Fruit fly (Drosophila melanogaster) whole organism, embryonic: ENCODE results near the gene Atg13.

Source experiments
- Abd-B ChIP-seq: fragments of 200-800 bp; sonication (Bioruptor generic); optimal IDR thresholded peaks from 2 replicates; lab custom pipeline; 2018; ENCODE audit warnings: missing biosample characterization, mild to moderate bottlenecking, missing genetic modification characterization, moderate library complexity
- Aef1 ChIP-seq: fragments of 200-800 bp; sonication (Bioruptor generic); IDR thresholded peaks from 3 replicates; pipeline ENCODE4 v1.3.6; 2022; ENCODE audit warnings: missing biosample characterization, missing genetic modification characterization
- B-H2 ChIP-seq: fragments of 200-800 bp; sonication (Bioruptor generic); optimal IDR thresholded peaks from 2 replicates; lab custom pipeline; 2018; ENCODE audit warnings: missing biosample characterization, mild to moderate bottlenecking, missing genetic modification characterization
- Bgb ChIP-seq: fragments of 200-800 bp; sonication (Bioruptor generic); IDR thresholded peaks from 2 replicates; pipeline ENCODE4 v1.3.6; 2022; ENCODE audit warnings: missing biosample characterization, missing genetic modification characterization; ENCODE audit not compliant: partially characterized antibody
- CG10366 ChIP-seq: fragments of 200-800 bp; sonication (Bioruptor generic); IDR thresholded peaks from 2 replicates; pipeline ENCODE4 v1.3.6; 2022; ENCODE audit warnings: missing biosample characterization, missing genetic modification characterization
- CG10565 ChIP-seq: fragments of 200-800 bp; sonication (Bioruptor generic); optimal IDR thresholded peaks from 3 replicates; lab custom pipeline; 2016; ENCODE audit warnings: missing biosample characterization, mild to moderate bottlenecking, missing genetic modification characterization
- CG12769 ChIP-seq: fragments of 200-800 bp; sonication (Bioruptor generic); optimal IDR thresholded peaks from 2 replicates; lab custom pipeline; 2019; ENCODE audit warnings: missing biosample characterization, mild to moderate bottlenecking, missing genetic modification characterization, moderate library complexity
- CG1603 ChIP-seq: fragments of 200-800 bp; sonication (Bioruptor generic); optimal IDR thresholded peaks from 2 replicates; lab custom pipeline; 2019; ENCODE audit warnings: missing biosample characterization, mild to moderate bottlenecking, missing genetic modification characterization, moderate library complexity
- CG17385 ChIP-seq: fragments of 200-800 bp; sonication (Bioruptor generic); optimal IDR thresholded peaks from 3 replicates; lab custom pipeline; 2018; ENCODE audit warnings: missing biosample characterization, mild to moderate bottlenecking, missing genetic modification characterization
- CG18764 ChIP-seq: fragments of 200-800 bp; sonication (Bioruptor generic); optimal IDR thresholded peaks from 3 replicates; lab custom pipeline; 2016; ENCODE audit warnings: missing biosample characterization, missing genetic modification characterization
- CG2199 ChIP-seq: fragments of 200-800 bp; sonication (Bioruptor generic); IDR thresholded peaks from 3 replicates; pipeline ENCODE4 v1.3.6; 2022; ENCODE audit warnings: missing biosample characterization, missing genetic modification characterization
- CG30020 ChIP-seq: fragments of 200-800 bp; optimal IDR thresholded peaks from 2 replicates; lab custom pipeline; 2019; ENCODE audit warnings: missing biosample characterization, mild to moderate bottlenecking, missing genetic modification characterization, moderate library complexity
- CG3065 ChIP-seq: fragments of 200-800 bp; sonication (Bioruptor generic); optimal IDR thresholded peaks from 2 replicates; lab custom pipeline; 2016; ENCODE audit warnings: missing biosample characterization, missing genetic modification characterization
- CG6683 ChIP-seq: fragments of 200-800 bp; sonication (Bioruptor generic); optimal IDR thresholded peaks from 2 replicates; lab custom pipeline; 2017; ENCODE audit warnings: missing biosample characterization, mild to moderate bottlenecking, missing genetic modification characterization, missing genetic modification reagents
- CG6689 ChIP-seq: fragments of 200-800 bp; sonication (Bioruptor generic); IDR thresholded peaks from 2 replicates; pipeline ENCODE4 v1.3.6; 2022; ENCODE audit warnings: missing biosample characterization, missing genetic modification characterization
- CG6854 ChIP-seq: fragments of 200-800 bp; sonication (Bioruptor generic); optimal IDR thresholded peaks from 3 replicates; lab custom pipeline; 2017; ENCODE audit warnings: missing biosample characterization, mild to moderate bottlenecking, missing genetic modification characterization
- CG7271 ChIP-seq: fragments of 200-800 bp; sonication (Bioruptor generic); optimal IDR thresholded peaks from 2 replicates; lab custom pipeline; 2018; ENCODE audit warnings: missing biosample characterization, mild to moderate bottlenecking, missing genetic modification characterization, moderate library complexity
- CG8281 ChIP-seq: fragments of 200-800 bp; sonication (Bioruptor generic); optimal IDR thresholded peaks from 2 replicates; lab custom pipeline; 2018; ENCODE audit warnings: missing biosample characterization, mild to moderate bottlenecking, missing genetic modification characterization, moderate library complexity
- Camta ChIP-seq: fragments of 200-800 bp; sonication (Bioruptor generic); optimal IDR thresholded peaks from 2 replicates; lab custom pipeline; 2016; ENCODE audit warnings: missing biosample characterization, missing genetic modification characterization
- CoRest ChIP-seq: fragments of 200-800 bp; sonication (Bioruptor generic); optimal IDR thresholded peaks from 3 replicates; lab custom pipeline; 2018; ENCODE audit warnings: missing biosample characterization, mild to moderate bottlenecking, missing genetic modification characterization, moderate library complexity
- Dbx ChIP-seq: fragments of 200-800 bp; sonication (Bioruptor generic); IDR thresholded peaks from 3 replicates; pipeline ENCODE4 v1.3.6; 2022; ENCODE audit warnings: missing biosample characterization, missing genetic modification characterization
- Dek ChIP-seq: fragments of 200-800 bp; sonication (Bioruptor generic); optimal IDR thresholded peaks from 3 replicates; lab custom pipeline; 2019; ENCODE audit warnings: missing biosample characterization, mild to moderate bottlenecking, missing genetic modification characterization, moderate library complexity
- Dll ChIP-seq: fragments of 200-800 bp; sonication (Bioruptor generic); IDR thresholded peaks from 4 replicates; pipeline ENCODE4 v1.3.6; 2022; ENCODE audit warnings: missing biosample characterization, missing genetic modification characterization; ENCODE audit not compliant: partially characterized antibody
- Dp ChIP-seq: fragments of 200-800 bp; sonication (Bioruptor generic); optimal IDR thresholded peaks from 2 replicates; lab custom pipeline; 2018; ENCODE audit warnings: missing biosample characterization, mild to moderate bottlenecking, missing genetic modification characterization, moderate library complexity
- HHEX ChIP-seq: fragments of 200-800 bp; sonication (Bioruptor generic); optimal IDR thresholded peaks from 3 replicates; lab custom pipeline; 2017; ENCODE audit warnings: missing biosample characterization, mild to moderate bottlenecking, missing genetic modification characterization, missing genetic modification reagents
- HLH4C ChIP-seq: fragments of 200-800 bp; sonication (Bioruptor generic); IDR thresholded peaks from 3 replicates; pipeline ENCODE4 v1.3.6; 2022; ENCODE audit warnings: missing biosample characterization, missing genetic modification characterization; ENCODE audit not compliant: partially characterized antibody
- Lhr ChIP-seq: fragments of 200-800 bp; sonication (Bioruptor generic); optimal IDR thresholded peaks from 3 replicates; lab custom pipeline; 2017; ENCODE audit warnings: mild to moderate bottlenecking, missing biosample characterization, missing genetic modification reagents, missing genetic modification characterization
- Max ChIP-seq: fragments of 200-800 bp; sonication (Bioruptor generic); optimal IDR thresholded peaks from 2 replicates; lab custom pipeline; 2016; ENCODE audit warnings: missing biosample characterization, mild to moderate bottlenecking, missing genetic modification characterization
- Optix ChIP-seq: fragments of 200-800 bp; sonication (Bioruptor generic); IDR thresholded peaks from 3 replicates; pipeline ENCODE4 v1.3.6; 2022; ENCODE audit warnings: missing biosample characterization, missing genetic modification characterization
- Ravus ChIP-seq: fragments of 200-800 bp; sonication (Bioruptor generic); IDR thresholded peaks from 2 replicates; pipeline ENCODE4 v1.3.6; 2022; ENCODE audit warnings: missing biosample characterization, missing genetic modification characterization
- Scr ChIP-seq: fragments of 200-800 bp; sonication (Bioruptor generic); IDR thresholded peaks from 2 replicates; pipeline ENCODE4 v1.3.6; 2022; ENCODE audit warnings: missing biosample characterization, missing genetic modification characterization; ENCODE audit not compliant: partially characterized antibody
- Sin3A ChIP-seq: fragments of >200 bp; optimal IDR thresholded peaks from 2 replicates; lab custom pipeline; 2018
- amos ChIP-seq: fragments of 200-800 bp; sonication (Bioruptor generic); IDR thresholded peaks from 2 replicates; pipeline ENCODE4 v1.3.6; 2022; ENCODE audit warnings: missing biosample characterization, missing genetic modification characterization; ENCODE audit not compliant: partially characterized antibody
- bcd ChIP-seq: fragments of 200-800 bp; sonication (Bioruptor generic); optimal IDR thresholded peaks from 2 replicates; lab custom pipeline; 2017; ENCODE audit warnings: missing biosample characterization, mild to moderate bottlenecking, missing genetic modification characterization
- chif ChIP-seq, 2 experiments: fragments of 200-800 bp; sonication (Bioruptor generic); optimal IDR thresholded peaks; 3 replicates each; lab custom pipeline; 2016; ENCODE audit warnings: missing biosample characterization in 2 of 2, missing genetic modification characterization in 2 of 2
- dati ChIP-seq: fragments of 200-800 bp; sonication (Bioruptor generic); IDR thresholded peaks from 2 replicates; pipeline ENCODE4 v1.3.6; 2022; ENCODE audit warnings: missing biosample characterization, missing genetic modification characterization
- dpn ChIP-seq, 2 experiments: fragments of 200-800 bp; sonication (Bioruptor generic); optimal IDR thresholded peaks; 3 replicates each; lab custom pipeline; 2016; ENCODE audit warnings: missing biosample characterization in 2 of 2, missing genetic modification characterization in 2 of 2
- eve ChIP-seq, 2 experiments: fragments of >200 bp; optimal IDR thresholded peaks; 2 replicates each; lab custom pipeline; 2017; ENCODE audit warnings: missing biosample characterization in 2 of 2, missing genetic modification characterization in 2 of 2
- grau ChIP-seq: fragments of 200-800 bp; optimal IDR thresholded peaks from 3 replicates; lab custom pipeline; 2019; ENCODE audit warnings: missing biosample characterization, mild to moderate bottlenecking, missing genetic modification characterization, moderate library complexity
- gro ChIP-seq: fragments of 200-800 bp; sonication (Bioruptor generic); optimal IDR thresholded peaks from 2 replicates; lab custom pipeline; 2016; ENCODE audit warnings: missing biosample characterization, missing genetic modification characterization
- ken ChIP-seq: fragments of 200-800 bp; sonication (Bioruptor generic); IDR thresholded peaks from 3 replicates; pipeline ENCODE4 v1.3.6; 2022; ENCODE audit warnings: missing biosample characterization, missing genetic modification characterization
- lmd ChIP-seq: fragments of 200-800 bp; sonication (Bioruptor generic); IDR thresholded peaks from 2 replicates; pipeline ENCODE4 v1.3.6; 2022; ENCODE audit warnings: missing biosample characterization, missing genetic modification characterization
- mam ChIP-seq: fragments of 200-800 bp; sonication (Bioruptor generic); optimal IDR thresholded peaks from 3 replicates; lab custom pipeline; 2016; ENCODE audit warnings: missing biosample characterization, missing genetic modification characterization
- nom ChIP-seq: fragments of 200-800 bp; sonication (Bioruptor generic); optimal IDR thresholded peaks from 2 replicates; lab custom pipeline; 2017; ENCODE audit warnings: missing biosample characterization, missing genetic modification characterization, mild to moderate bottlenecking, moderate library complexity, missing genetic modification reagents
- pum ChIP-seq: fragments of 200-800 bp; sonication (Bioruptor generic); optimal IDR thresholded peaks from 2 replicates; lab custom pipeline; 2016; ENCODE audit warnings: missing biosample characterization, missing genetic modification characterization
- sima ChIP-seq: fragments of 200-800 bp; sonication (Bioruptor generic); optimal IDR thresholded peaks from 2 replicates; lab custom pipeline; 2016; ENCODE audit warnings: missing biosample characterization, missing genetic modification characterization
- sob ChIP-seq: fragments of 200-800 bp; sonication (Bioruptor generic); IDR thresholded peaks from 2 replicates; pipeline ENCODE4 v1.3.6; 2022; ENCODE audit warnings: missing biosample characterization, missing genetic modification characterization
- zfh2 ChIP-seq: fragments of 200-800 bp; sonication (Bioruptor generic); optimal IDR thresholded peaks from 2 replicates; lab custom pipeline; 2016; ENCODE audit warnings: missing biosample characterization, missing genetic modification characterization

Gene Atg13

dm6 chr3R:8300928-8301752 lies 48.5 kb upstream of the Atg13 start, which contains the start of the genes CG9626 and mRpL1 (continued):
- peak; percentile 31 for TF ChIP-seq Camta (GFP tag; lab: Kevin White, UChicago)
- TF ChIP-seq pum = peak; percentile 1
- no peak for TF ChIP-seq Ravus (GFP tag; lab: Robert Waterston, UW)
- TF ChIP-seq Max (GFP tag; lab: Kevin White, UChicago) = peak; percentile 8
- TF ChIP-seq CG12769 (tag; lab: Kevin White, UChicago) = peak; percentile 41
- peak; percentile 58 for TF ChIP-seq Dp (GFP tag; lab: Kevin White, UChicago)
- no peak for TF ChIP-seq CG6683
- no peak for TF ChIP-seq sima (GFP tag; lab: Kevin White, UChicago)
- no peak for TF ChIP-seq gro (GFP tag; lab: Kevin White, UChicago)
- TF ChIP-seq HLH4C = peak; percentile 15; the same call in 1 of the 3 replicates
- peak; percentile 89 for TF ChIP-seq CG1603 (tag; lab: Kevin White, UChicago)
- peak; percentile 34 for TF ChIP-seq mam (GFP tag; lab: Kevin White, UChicago)
- TF ChIP-seq dpn (GFP tag; optimal IDR thresholded peaks at IDR 0.05; lab: Kevin White, UChicago) = peak in 1 of 2 experiments; percentile 43
- peak; percentile 35; the same call in 1 of the 2 replicates for TF ChIP-seq amos
- peak; percentile 55; the same call in 1 of the 2 replicates for TF ChIP-seq sob
- peak; percentile 51; the same call in 1 of the 3 replicates for TF ChIP-seq CG2199 (GFP tag; lab: Robert Waterston, UW)
- TF ChIP-seq dati (GFP tag; lab: Robert Waterston, UW) = no peak
- no peak for TF ChIP-seq nom
- TF ChIP-seq Bgb (GFP tag; lab: Robert Waterston, UW) = 0 out of 2 replicates have a peak, but pooled peaks have one; percentile 23
- TF ChIP-seq chif (GFP tag; optimal IDR thresholded peaks at IDR 0.05; lab: Kevin White, UChicago) = peak in 1 of 2 experiments; percentile 29
- no peak for TF ChIP-seq Dbx (GFP tag; lab: Robert Waterston, UW)
- TF ChIP-seq HHEX (GFP tag; lab: Kevin White, UChicago) = no peak
- TF ChIP-seq CoRest (tag; lab: Kevin White, UChicago) = peak; percentile 45
- peak; percentile 24 for TF ChIP-seq Dek
- 0 out of 2 replicates have a peak, but pooled peaks have one; percentile 12 for TF ChIP-seq lmd (GFP tag; lab: Robert Waterston, UW)
- TF ChIP-seq grau (tag; lab: Kevin White, UChicago) = peak; percentile 30
- TF ChIP-seq CG17385 (GFP tag; lab: Kevin White, UChicago) = no peak
- peak; percentile 6 for TF ChIP-seq CG3065 (GFP tag; lab: Kevin White, UChicago)
- TF ChIP-seq Lhr = peak; percentile 86
- no peak for TF ChIP-seq CG18764 (GFP tag; lab: Kevin White, UChicago)
- TF ChIP-seq Sin3A (lab: Kevin White, UChicago) = peak; percentile 49
- peak; percentile 23; the same call in 1 of the 2 replicates for TF ChIP-seq Scr (GFP tag; lab: Robert Waterston, UW)
- 0 out of 4 replicates have a peak, but pooled peaks have one; percentile 13 for TF ChIP-seq Dll (GFP tag; lab: Robert Waterston, UW)
- no peak for TF ChIP-seq CG6689 (GFP tag; lab: Robert Waterston, UW)
- no peak for TF ChIP-seq CG10366
- peak; percentile 78 for TF ChIP-seq Abd-B (GFP tag; lab: Kevin White, UChicago)
- no peak for TF ChIP-seq B-H2
- TF ChIP-seq Optix (GFP tag; lab: Robert Waterston, UW) = no peak
- no peak for TF ChIP-seq eve (GFP tag; optimal IDR thresholded peaks at IDR 0.05; lab: Kevin White, UChicago)
- peak; percentile 47 for TF ChIP-seq zfh2 (GFP tag; lab: Kevin White, UChicago)
- TF ChIP-seq CG7271 (tag; lab: Kevin White, UChicago) = no peak
- TF ChIP-seq CG30020 (tag; lab: Kevin White, UChicago) = peak; percentile 29
- peak; percentile 75 for TF ChIP-seq CG8281 (tag; lab: Kevin White, UChicago)
- TF ChIP-seq CG6854 (GFP tag; lab: Kevin White, UChicago) = no peak
- TF ChIP-seq bcd (GFP tag; lab: Kevin White, UChicago) = no peak
- TF ChIP-seq CG10565 (GFP tag; lab: Kevin White, UChicago) = no peak
- TF ChIP-seq Aef1 (GFP tag; lab: Robert Waterston, UW) = no peak
- peak; percentile 41; the same call in 1 of the 3 replicates for TF ChIP-seq ken (GFP tag; lab: Robert Waterston, UW)
